Worm (Caenorhabditis elegans): ENCODE results near the gene srab-18.

ce11 chrV:9833900-9834299, 37.3 kb downstream of the srab-18 start, which contains the start of gene sru-40:
- no peak for TF ChIP-seq hpl-2 (GFP tag; optimal IDR thresholded peaks at IDR 0.05)
- TF ChIP-seq mep-1 (tag; optimal IDR thresholded peaks at IDR 0.05) = no peak
- no peak for TF ChIP-seq ceh-82 (tag; optimal IDR thresholded peaks at IDR 0.05)
- TF ChIP-seq lin-15B (tag; optimal IDR thresholded peaks at IDR 0.05) = no peak
- no peak for TF ChIP-seq F16B12.6 (tag; optimal IDR thresholded peaks at IDR 0.05)
- TF ChIP-seq lin-13 (GFP tag; optimal IDR thresholded peaks at IDR 0.05) = no peak
- no peak for TF ChIP-seq nhr-90 (tag; optimal IDR thresholded peaks at IDR 0.05; ENCODE audit: poor library complexity)
- TF ChIP-seq tlp-1 (tag; optimal IDR thresholded peaks at IDR 0.05) = no peak
